Fruit fly (Drosophila melanogaster) whole organism, embryonic: Measurements from ENCODE around the gene Cog2.

Experiments
- Aef1 ChIP-seq: fragments of 200-800 bp; sonication (Bioruptor generic); IDR thresholded peaks from 3 replicates; pipeline ENCODE4 v1.3.6; 2022; ENCODE audit warnings: missing biosample characterization, missing genetic modification characterization
- Atf-2 ChIP-seq: fragments of 200-800 bp; sonication (Bioruptor generic); optimal IDR thresholded peaks from 2 replicates; lab custom pipeline; 2016; ENCODE audit warnings: missing biosample characterization, missing genetic modification characterization
- B-H2 ChIP-seq: fragments of 200-800 bp; sonication (Bioruptor generic); optimal IDR thresholded peaks from 2 replicates; lab custom pipeline; 2018; ENCODE audit warnings: missing biosample characterization, mild to moderate bottlenecking, missing genetic modification characterization
- CG10147 ChIP-seq: fragments of 200-800 bp; sonication (Bioruptor generic); optimal IDR thresholded peaks from 2 replicates; lab custom pipeline; 2019; ENCODE audit warnings: missing biosample characterization, mild to moderate bottlenecking, missing genetic modification characterization, moderate library complexity
- CG11560 ChIP-seq: fragments of 200-800 bp; sonication (Bioruptor generic); IDR thresholded peaks from 3 replicates; pipeline ENCODE4 v1.3.6; 2022; ENCODE audit warnings: missing biosample characterization, missing genetic modification characterization
- CG13296 ChIP-seq: fragments of 200-800 bp; sonication (Bioruptor generic); optimal IDR thresholded peaks from 3 replicates; lab custom pipeline; 2018; ENCODE audit warnings: missing biosample characterization, mild to moderate bottlenecking, missing genetic modification characterization
- CG14667 ChIP-seq: fragments of 200-800 bp; sonication (Bioruptor generic); IDR thresholded peaks from 2 replicates; pipeline ENCODE4 v1.3.6; 2022; ENCODE audit warnings: missing biosample characterization, missing genetic modification characterization
- CG14710 ChIP-seq: fragments of 200-800 bp; sonication (Bioruptor generic); optimal IDR thresholded peaks from 3 replicates; lab custom pipeline; 2019; ENCODE audit warnings: missing biosample characterization, mild to moderate bottlenecking, missing genetic modification characterization, moderate library complexity
- CG1529 ChIP-seq: fragments of 200-800 bp; sonication (Bioruptor generic); optimal IDR thresholded peaks from 3 replicates; lab custom pipeline; 2018; ENCODE audit warnings: missing biosample characterization, missing genetic modification characterization
- CG15601 ChIP-seq: fragments of 200-800 bp; sonication (Bioruptor generic); optimal IDR thresholded peaks from 3 replicates; lab custom pipeline; 2019; ENCODE audit warnings: missing biosample characterization, mild to moderate bottlenecking, missing genetic modification characterization, moderate library complexity
- CG16779 ChIP-seq: fragments of 200-800 bp; sonication (Bioruptor generic); IDR thresholded peaks from 2 replicates; pipeline ENCODE4 v1.3.6; 2022; ENCODE audit warnings: missing biosample characterization, missing genetic modification characterization
- CG17385 ChIP-seq: fragments of 200-800 bp; sonication (Bioruptor generic); optimal IDR thresholded peaks from 3 replicates; lab custom pipeline; 2018; ENCODE audit warnings: missing biosample characterization, mild to moderate bottlenecking, missing genetic modification characterization
- CG17568 ChIP-seq: fragments of 200-800 bp; sonication (Bioruptor generic); optimal IDR thresholded peaks from 2 replicates; lab custom pipeline; 2018; ENCODE audit warnings: missing biosample characterization, mild to moderate bottlenecking, missing genetic modification characterization, moderate library complexity
- CG17802 ChIP-seq: fragments of 200-800 bp; sonication (Bioruptor generic); optimal IDR thresholded peaks from 2 replicates; lab custom pipeline; 2018; ENCODE audit warnings: missing biosample characterization, mild to moderate bottlenecking, missing genetic modification characterization, moderate library complexity
- CG32767 ChIP-seq: fragments of 200-800 bp; sonication (Bioruptor generic); IDR thresholded peaks from 2 replicates; pipeline ENCODE4 v1.3.6; 2022; ENCODE audit warnings: missing biosample characterization, missing genetic modification characterization
- CG6175 ChIP-seq: fragments of 200-800 bp; sonication (Bioruptor generic); IDR thresholded peaks from 3 replicates; pipeline ENCODE4 v1.3.6; 2022; ENCODE audit warnings: missing biosample characterization, missing genetic modification characterization
- CG7357 ChIP-seq: fragments of 200-800 bp; sonication (Bioruptor generic); IDR thresholded peaks from 3 replicates; pipeline ENCODE4 v1.3.6; 2022; ENCODE audit warnings: missing biosample characterization, missing genetic modification characterization
- CG7372 ChIP-seq: fragments of 200-800 bp; sonication (Bioruptor generic); IDR thresholded peaks from 2 replicates; pipeline ENCODE4 v1.3.6; 2022; ENCODE audit warnings: missing biosample characterization, missing genetic modification characterization
- CG7963 ChIP-seq: fragments of 200-800 bp; sonication (Bioruptor generic); IDR thresholded peaks from 3 replicates; pipeline ENCODE4 v1.3.6; 2022; ENCODE audit warnings: missing biosample characterization, missing genetic modification characterization; ENCODE audit not compliant: partially characterized antibody
- CG8765 ChIP-seq: fragments of 200-800 bp; sonication (Bioruptor generic); IDR thresholded peaks from 2 replicates; pipeline ENCODE4 v1.3.6; 2022; ENCODE audit warnings: missing biosample characterization, missing genetic modification characterization
- CG9609 ChIP-seq: fragments of 200-800 bp; sonication (Bioruptor generic); optimal IDR thresholded peaks from 3 replicates; lab custom pipeline; 2016; ENCODE audit warnings: missing biosample characterization, missing genetic modification characterization
- D19A ChIP-seq: fragments of 200-800 bp; optimal IDR thresholded peaks from 3 replicates; lab custom pipeline; 2019; ENCODE audit warnings: missing biosample characterization, mild to moderate bottlenecking, missing genetic modification characterization, moderate library complexity
- Dll ChIP-seq: fragments of 200-800 bp; sonication (Bioruptor generic); IDR thresholded peaks from 4 replicates; pipeline ENCODE4 v1.3.6; 2022; ENCODE audit warnings: missing biosample characterization, missing genetic modification characterization; ENCODE audit not compliant: partially characterized antibody
- Elba2 ChIP-seq: fragments of 200-800 bp; sonication (Bioruptor generic); optimal IDR thresholded peaks from 3 replicates; lab custom pipeline; 2016; ENCODE audit warnings: missing biosample characterization, missing genetic modification characterization
- GATAe ChIP-seq: fragments of 200-800 bp; sonication (Bioruptor generic); conservative IDR thresholded peaks from 2 replicates; pipeline ENCODE4 v1.3.6; 2022; ENCODE audit warnings: missing biosample characterization, missing genetic modification characterization
- H2.0 ChIP-seq: fragments of 200-800 bp; sonication (Bioruptor generic); IDR thresholded peaks from 2 replicates; pipeline ENCODE4 v1.3.6; 2022; ENCODE audit warnings: missing biosample characterization, missing genetic modification characterization
- Hand ChIP-seq: fragments of 200-800 bp; sonication (Bioruptor generic); optimal IDR thresholded peaks from 2 replicates; lab custom pipeline; 2017; ENCODE audit warnings: mild to moderate bottlenecking, missing biosample characterization, missing genetic modification reagents, missing genetic modification characterization
- Kr ChIP-seq: fragments of 200-800 bp; sonication (Bioruptor generic); optimal IDR thresholded peaks from 2 replicates; lab custom pipeline; 2017; ENCODE audit warnings: missing biosample characterization, mild to moderate bottlenecking, missing genetic modification characterization
- MBD-R2 ChIP-seq: fragments of 200-800 bp; sonication (Bioruptor generic); IDR thresholded peaks from 2 replicates; pipeline ENCODE4 v1.3.6; 2022; ENCODE audit warnings: missing biosample characterization, missing genetic modification characterization
- NC2α ChIP-seq: fragments of 200-800 bp; sonication (Bioruptor generic); optimal IDR thresholded peaks from 2 replicates; lab custom pipeline; 2016; ENCODE audit warnings: missing biosample characterization, missing genetic modification characterization
- Oaz ChIP-seq: fragments of 200-800 bp; sonication (Bioruptor generic); IDR thresholded peaks from 2 replicates; pipeline ENCODE4 v1.3.6; 2022; ENCODE audit warnings: missing biosample characterization, missing genetic modification characterization
- Poxn ChIP-seq: fragments of 200-800 bp; sonication (Bioruptor generic); IDR thresholded peaks from 2 replicates; pipeline ENCODE4 v1.3.6; 2022; ENCODE audit warnings: missing biosample characterization, missing genetic modification characterization
- Tbp ChIP-seq: fragments of >200 bp; optimal IDR thresholded peaks from 2 replicates; lab custom pipeline; 2018; ENCODE audit warnings: missing biosample characterization, missing genetic modification characterization
- Xrp1 ChIP-seq: fragments of 200-800 bp; sonication (Bioruptor generic); IDR thresholded peaks from 2 replicates; pipeline ENCODE4 v1.3.6; 2022; ENCODE audit warnings: missing biosample characterization, missing genetic modification characterization
- ac ChIP-seq: fragments of 200-800 bp; sonication (Bioruptor generic); optimal IDR thresholded peaks from 3 replicates; lab custom pipeline; 2017; ENCODE audit warnings: missing biosample characterization, mild to moderate bottlenecking, missing genetic modification characterization
- al ChIP-seq: fragments of 200-800 bp; sonication (Bioruptor generic); IDR thresholded peaks from 2 replicates; pipeline ENCODE4 v1.3.6; 2022; ENCODE audit warnings: missing biosample characterization, missing genetic modification characterization
- aop ChIP-seq: fragments of 200-800 bp; sonication (Bioruptor generic); IDR thresholded peaks from 2 replicates; pipeline ENCODE4 v1.3.6; 2022; ENCODE audit warnings: missing biosample characterization, missing genetic modification characterization
- bbx ChIP-seq: fragments of 200-800 bp; sonication (Bioruptor generic); IDR thresholded peaks from 2 replicates; pipeline ENCODE4 v1.3.6; 2022; ENCODE audit warnings: missing biosample characterization, missing genetic modification characterization; ENCODE audit not compliant: partially characterized antibody
- bcd ChIP-seq: fragments of 200-800 bp; sonication (Bioruptor generic); optimal IDR thresholded peaks from 2 replicates; lab custom pipeline; 2017; ENCODE audit warnings: missing biosample characterization, mild to moderate bottlenecking, missing genetic modification characterization
- chm ChIP-seq: fragments of 200-800 bp; sonication (Bioruptor generic); IDR thresholded peaks from 2 replicates; pipeline ENCODE4 v1.3.6; 2022; ENCODE audit warnings: missing biosample characterization, missing genetic modification characterization
- dm ChIP-seq: fragments of 200-800 bp; sonication (Bioruptor generic); optimal IDR thresholded peaks from 3 replicates; lab custom pipeline; 2016; ENCODE audit warnings: missing biosample characterization, missing genetic modification characterization
- dmrt11E ChIP-seq: fragments of 200-800 bp; sonication (Bioruptor generic); optimal IDR thresholded peaks from 3 replicates; lab custom pipeline; 2018; ENCODE audit warnings: missing biosample characterization, mild to moderate bottlenecking, missing genetic modification characterization, moderate library complexity
- en ChIP-seq: fragments of 200-800 bp; sonication (Bioruptor generic); optimal IDR thresholded peaks from 2 replicates; lab custom pipeline; 2016; ENCODE audit warnings: missing biosample characterization, missing genetic modification characterization
- jumu ChIP-seq: fragments of 200-800 bp; sonication (Bioruptor generic); optimal IDR thresholded peaks from 3 replicates; lab custom pipeline; 2016; ENCODE audit warnings: missing biosample characterization, missing genetic modification characterization
- lilli ChIP-seq: fragments of 200-800 bp; sonication (Bioruptor generic); optimal IDR thresholded peaks from 3 replicates; lab custom pipeline; 2016; ENCODE audit warnings: missing biosample characterization, missing genetic modification characterization
- lola ChIP-seq, 3 experiments: fragments of >200 bp in 2 of 3; fragments of 200-800 bp in 1 of 3; sonication (Bioruptor generic) in 1 of 3; optimal IDR thresholded peaks; 2 replicates each; lab custom pipeline; 2017 to 2019; ENCODE audit warnings: missing biosample characterization in 3 of 3, missing genetic modification characterization in 3 of 3, mild to moderate bottlenecking in 1 of 3, moderate library complexity in 1 of 3
- salm ChIP-seq: fragments of 200-800 bp; sonication (Bioruptor generic); optimal IDR thresholded peaks from 2 replicates; lab custom pipeline; 2018; ENCODE audit warnings: missing biosample characterization, mild to moderate bottlenecking, missing genetic modification characterization
- sim ChIP-seq: fragments of 200-800 bp; sonication (Bioruptor generic); IDR thresholded peaks from 2 replicates; pipeline ENCODE4 v1.3.6; 2022; ENCODE audit warnings: missing biosample characterization, missing genetic modification characterization
- sima ChIP-seq: fragments of 200-800 bp; sonication (Bioruptor generic); optimal IDR thresholded peaks from 2 replicates; lab custom pipeline; 2016; ENCODE audit warnings: missing biosample characterization, missing genetic modification characterization
- slp2 ChIP-seq: fragments of 200-800 bp; sonication (Bioruptor generic); optimal IDR thresholded peaks from 2 replicates; lab custom pipeline; 2016; ENCODE audit warnings: missing biosample characterization, missing genetic modification characterization

Cog2 gene

dm6 chr3R:15342926-15343685 lies 18.4 kb downstream of the Cog2 start, which contains the start of gene Nagk (continued):
- no peak for TF ChIP-seq Poxn (GFP tag; lab: Robert Waterston, UW)
- peak; percentile 43 for TF ChIP-seq B-H2 (GFP tag; lab: Kevin White, UChicago)
- peak; percentile 15; the same call in 1 of the 2 replicates for TF ChIP-seq CG32767
- TF ChIP-seq CG14667, result no peak
- TF ChIP-seq en (GFP tag; lab: Kevin White, UChicago), result no peak
- TF ChIP-seq sima (GFP tag; lab: Kevin White, UChicago), result no peak
- no peak for TF ChIP-seq CG6175
- peak; percentile 44; the same call in 1 of the 2 replicates for TF ChIP-seq H2.0 (GFP tag; lab: Robert Waterston, UW)
- TF ChIP-seq CG17568 (GFP tag; lab: Kevin White, UChicago), result no peak
- TF ChIP-seq Elba2 (GFP tag; lab: Kevin White, UChicago), result peak; percentile 10
- peak; percentile 19; the same call in 1 of the 2 replicates for TF ChIP-seq chm (GFP tag; lab: Robert Waterston, UW)
- TF ChIP-seq Atf-2, result peak; percentile 69
- TF ChIP-seq CG16779 (GFP tag; lab: Robert Waterston, UW), result no peak
- TF ChIP-seq dmrt11E, result peak; percentile 34
- TF ChIP-seq CG11560 (tag; lab: Robert Waterston, UW), result no peak
- no peak for TF ChIP-seq jumu (GFP tag; lab: Kevin White, UChicago)
- peak; percentile 7 for TF ChIP-seq CG17802 (tag; lab: Kevin White, UChicago)
- TF ChIP-seq Oaz (GFP tag; lab: Robert Waterston, UW), result no peak
- 0 out of 2 replicates have a peak, but pooled peaks have one; percentile 9 for TF ChIP-seq al (GFP tag; lab: Robert Waterston, UW)
- no peak for TF ChIP-seq ac (GFP tag; lab: Kevin White, UChicago)
- TF ChIP-seq Xrp1 (GFP tag; lab: Robert Waterston, UW), result 0 out of 2 replicates have a peak, but pooled peaks have one; percentile 25
- no peak for TF ChIP-seq CG7963 (GFP tag; lab: Robert Waterston, UW)
- no peak for TF ChIP-seq CG7357 (GFP tag; lab: Robert Waterston, UW)
- TF ChIP-seq CG10147, result peak; percentile 50
- TF ChIP-seq MBD-R2 (GFP tag; lab: Robert Waterston, UW), result peak; percentile 44
- TF ChIP-seq CG9609 (GFP tag; lab: Kevin White, UChicago), result peak; percentile 25
- TF ChIP-seq dm, result peak; percentile 38
- TF ChIP-seq CG7372, result no peak
- peak; percentile 39 for TF ChIP-seq salm (tag; lab: Kevin White, UChicago)
- peak; percentile 12 for TF ChIP-seq Hand
- TF ChIP-seq Kr (GFP tag; lab: Kevin White, UChicago), result no peak
- peak; percentile 14 for TF ChIP-seq CG15601 (tag; lab: Kevin White, UChicago)
- TF ChIP-seq CG1529 (GFP tag; lab: Kevin White, UChicago), result peak; percentile 47
- TF ChIP-seq slp2, result peak; percentile 46
- peak; percentile 60 for TF ChIP-seq CG14710
- TF ChIP-seq bcd (GFP tag; lab: Kevin White, UChicago), result peak; percentile 61
- no peak for TF ChIP-seq Dll (GFP tag; lab: Robert Waterston, UW)
- no peak for TF ChIP-seq GATAe
- TF ChIP-seq CG13296, result peak; percentile 40
- TF ChIP-seq sim (GFP tag; lab: Robert Waterston, UW), result no peak
- TF ChIP-seq D19A (tag; lab: Kevin White, UChicago), result peak; percentile 24
- no peak for TF ChIP-seq CG8765
- TF ChIP-seq Aef1 (GFP tag; lab: Robert Waterston, UW), result peak; percentile 11; the same call in 1 of the 3 replicates
- TF ChIP-seq bbx (GFP tag; lab: Robert Waterston, UW), result peak; percentile 45
- no peak for TF ChIP-seq NC2α (GFP tag; lab: Kevin White, UChicago)
- TF ChIP-seq lilli (GFP tag; lab: Kevin White, UChicago), result peak; percentile 79
- TF ChIP-seq aop (GFP tag; lab: Robert Waterston, UW), result 0 out of 2 replicates have a peak, but pooled peaks have one; percentile 24
- peak in 1 of 3 experiments; percentile 71 for TF ChIP-seq lola (GFP tag; optimal IDR thresholded peaks at IDR 0.05; lab: Kevin White, UChicago)
- TF ChIP-seq Tbp (GFP tag; lab: Kevin White, UChicago), result no peak
- TF ChIP-seq CG17385 (GFP tag; lab: Kevin White, UChicago), result peak; percentile 64
